Worm (Caenorhabditis elegans) whole organism, L4 larva: Measurements from ENCODE around the gene ZC373.5.

Source experiments
- Y75B8A.6 ChIP-seq: fragments of 200-800 bp; sonication (Bioruptor generic); IDR thresholded peaks from 2 replicates; pipeline ENCODE4 v1.3.6; 2022; ENCODE audit warnings: missing genetic modification reagents, missing genetic modification characterization, missing compliant biosample characterization
- ZK546.5 ChIP-seq, 2 experiments: sonication (generic microtip); optimal IDR thresholded peaks; 2 replicates each; lab custom pipeline; 2017; ENCODE audit warnings: missing biosample characterization in 2 of 2, missing genetic modification characterization in 2 of 2
- arid-1 ChIP-seq: fragments of 200-800 bp; sonication (Bioruptor generic); conservative IDR thresholded peaks from 2 replicates; pipeline ENCODE4 v1.3.6; 2022; ENCODE audit warnings: missing genetic modification reagents, missing genetic modification characterization, missing compliant biosample characterization
- daf-16 ChIP-seq, 3 experiments: sonication (generic microtip); optimal IDR thresholded peaks; 2 replicates each; lab custom pipeline; 2016 to 2017; ENCODE audit warnings: missing genetic modification characterization in 3 of 3, missing genetic modification reagents in 3 of 3, mild to moderate bottlenecking in 2 of 3, missing compliant biosample characterization in 2 of 3, missing biosample characterization in 1 of 3, moderate library complexity in 1 of 3
- daf-19 ChIP-seq: fragments of 200-800 bp; sonication (Bioruptor generic); conservative IDR thresholded peaks from 2 replicates; pipeline ENCODE4 v1.3.6; 2022; ENCODE audit warnings: missing genetic modification characterization, missing compliant biosample characterization
- dmd-6 ChIP-seq: fragments of 200-800 bp; sonication (Bioruptor generic); IDR thresholded peaks from 2 replicates; pipeline ENCODE4 v1.3.6; 2022; ENCODE audit warnings: missing genetic modification reagents, missing genetic modification characterization, missing compliant biosample characterization
- dmd-9 ChIP-seq: fragments of 200-800 bp; sonication (Bioruptor generic); IDR thresholded peaks from 2 replicates; pipeline ENCODE4 v1.3.6; 2022; ENCODE audit warnings: missing genetic modification reagents, missing genetic modification characterization, missing compliant biosample characterization
- dve-1 ChIP-seq: sonication (generic microtip); optimal IDR thresholded peaks from 2 replicates; lab custom pipeline; 2017; ENCODE audit warnings: antibody characterized with exemption, mild to moderate bottlenecking, missing genetic modification characterization, missing compliant biosample characterization; ENCODE audit not compliant: insufficient read depth
- fkh-10 ChIP-seq: fragments of 150-350 bp; optimal IDR thresholded peaks from 2 replicates; lab custom pipeline; 2014; ENCODE audit warnings: missing biosample characterization, missing genetic modification reagents, missing genetic modification characterization
- hif-1 ChIP-seq, 2 experiments: sonication (generic microtip); optimal IDR thresholded peaks; 2 replicates each; lab custom pipeline; 2016 to 2017; ENCODE audit warnings: missing compliant biosample characterization in 2 of 2, missing genetic modification characterization in 2 of 2, missing genetic modification reagents in 2 of 2, missing genotype in 2 of 2, mild to moderate bottlenecking in 1 of 2
- hlh-11 ChIP-seq: fragments of 200-800 bp; sonication (Bioruptor generic); optimal IDR thresholded peaks from 2 replicates; lab custom pipeline; 2018; ENCODE audit warnings: mild to moderate bottlenecking, missing genetic modification characterization, missing compliant biosample characterization
- hlh-30 ChIP-seq: sonication (generic microtip); optimal IDR thresholded peaks from 2 replicates; lab custom pipeline; 2017; ENCODE audit warnings: antibody characterized with exemption, mild to moderate bottlenecking, missing genetic modification characterization, missing compliant biosample characterization; ENCODE audit not compliant: insufficient read depth
- lin-15B ChIP-seq: fragments of 150-350 bp; sonication (generic microtip); optimal IDR thresholded peaks from 3 replicates; lab custom pipeline; 2014; ENCODE audit warnings: missing biosample characterization, missing genetic modification characterization
- lin-38 ChIP-seq: fragments of 200-800 bp; sonication (Bioruptor generic); IDR thresholded peaks from 2 replicates; pipeline ENCODE4 v1.3.6; 2022; ENCODE audit warnings: missing genetic modification reagents, missing genetic modification characterization, missing compliant biosample characterization
- lir-3 ChIP-seq: sonication (generic microtip); optimal IDR thresholded peaks from 2 replicates; lab custom pipeline; 2016; ENCODE audit warnings: mild to moderate bottlenecking, missing genetic modification characterization, missing compliant biosample characterization
- lsy-2 ChIP-seq, 2 experiments: fragments of 150-350 bp in 1 of 2; sonication (generic microtip) in 1 of 2; optimal IDR thresholded peaks; 2 replicates each; lab custom pipeline; 2014 to 2017; ENCODE audit warnings: missing biosample characterization in 2 of 2, missing genetic modification characterization in 2 of 2
- mdl-1 ChIP-seq, 2 experiments: fragments of 150-350 bp in 1 of 2; sonication (generic microtip) in 1 of 2; optimal IDR thresholded peaks; 2 replicates each; lab custom pipeline; 2014 to 2017; ENCODE audit warnings: missing biosample characterization in 2 of 2, missing genetic modification characterization in 2 of 2
- mdt-29 ChIP-seq: fragments of 200-800 bp; sonication (Bioruptor generic); IDR thresholded peaks from 2 replicates; pipeline ENCODE4 v1.3.6; 2022; ENCODE audit warnings: missing genetic modification reagents, missing genetic modification characterization, missing compliant biosample characterization
- mep-1 ChIP-seq: fragments of 150-350 bp; sonication (generic microtip); optimal IDR thresholded peaks from 3 replicates; lab custom pipeline; 2014; ENCODE audit warnings: missing biosample characterization, missing genetic modification characterization
- mes-2 ChIP-seq: sonication (generic microtip); optimal IDR thresholded peaks from 2 replicates; lab custom pipeline; 2016; ENCODE audit warnings: missing genotype, mild to moderate bottlenecking, missing genetic modification characterization, missing compliant biosample characterization; ENCODE audit not compliant: poor library complexity, severe bottlenecking
- mxl-2 ChIP-seq: fragments of 200-800 bp; sonication (Bioruptor generic); conservative IDR thresholded peaks from 2 replicates; pipeline ENCODE4 v1.3.6; 2022; ENCODE audit warnings: missing genetic modification reagents, missing genetic modification characterization, missing compliant biosample characterization
- mxl-3 ChIP-seq: fragments of 200-800 bp; sonication (Bioruptor generic); optimal IDR thresholded peaks from 2 replicates; lab custom pipeline; 2018; ENCODE audit warnings: mild to moderate bottlenecking, missing genetic modification characterization, missing compliant biosample characterization
- nhr-102 ChIP-seq: sonication (generic microtip); optimal IDR thresholded peaks from 2 replicates; lab custom pipeline; 2016; ENCODE audit warnings: mild to moderate bottlenecking, missing genetic modification characterization, moderate library complexity, missing compliant biosample characterization
- nhr-11 ChIP-seq: fragments of 150-350 bp; optimal IDR thresholded peaks from 2 replicates; lab custom pipeline; 2014; ENCODE audit warnings: missing biosample characterization, missing genetic modification characterization
- nhr-237 ChIP-seq: sonication (generic microtip); optimal IDR thresholded peaks from 2 replicates; lab custom pipeline; 2017; ENCODE audit warnings: missing biosample characterization, missing genetic modification characterization
- nhr-25 ChIP-seq: sonication (generic microtip); optimal IDR thresholded peaks from 2 replicates; lab custom pipeline; 2017; ENCODE audit warnings: missing genetic modification characterization, mild to moderate bottlenecking, missing compliant biosample characterization, antibody characterized with exemption, moderate library complexity, borderline replicate concordance; ENCODE audit not compliant: insufficient read depth
- nhr-28 ChIP-seq: fragments of 150-350 bp; optimal IDR thresholded peaks from 2 replicates; lab custom pipeline; 2014; ENCODE audit warnings: missing biosample characterization, missing genetic modification characterization
- nhr-48 ChIP-seq: sonication (generic microtip); optimal IDR thresholded peaks from 2 replicates; lab custom pipeline; 2016; ENCODE audit warnings: mild to moderate bottlenecking, missing genetic modification characterization, missing compliant biosample characterization
- nhr-6 ChIP-seq: fragments of 150-350 bp; optimal IDR thresholded peaks from 2 replicates; lab custom pipeline; 2014; ENCODE audit warnings: missing biosample characterization, missing genetic modification characterization
- php-3 ChIP-seq: fragments of 200-800 bp; sonication (Bioruptor generic); IDR thresholded peaks from 2 replicates; pipeline ENCODE4 v1.3.6; 2022; ENCODE audit warnings: missing genetic modification reagents, missing genetic modification characterization, missing compliant biosample characterization
- pqm-1 ChIP-seq: sonication (generic microtip); optimal IDR thresholded peaks from 2 replicates; lab custom pipeline; 2017; ENCODE audit warnings: missing biosample characterization, missing genetic modification characterization
- rbr-2 ChIP-seq: sonication (generic microtip); optimal IDR thresholded peaks from 2 replicates; lab custom pipeline; 2016; ENCODE audit warnings: missing genotype, missing genetic modification characterization, missing compliant biosample characterization
- sdz-12 ChIP-seq: fragments of 200-800 bp; sonication (Bioruptor generic); optimal IDR thresholded peaks from 2 replicates; lab custom pipeline; 2018; ENCODE audit warnings: mild to moderate bottlenecking, missing genetic modification characterization, missing compliant biosample characterization
- snpc-1.2 ChIP-seq: fragments of 200-800 bp; sonication (Bioruptor generic); IDR thresholded peaks from 2 replicates; pipeline ENCODE4 v1.3.6; 2022; ENCODE audit warnings: missing genetic modification reagents, missing genetic modification characterization, missing compliant biosample characterization
- unc-62 ChIP-seq, 3 experiments: fragments of 150-350 bp in 1 of 3; sonication (generic microtip); optimal IDR thresholded peaks in 2 of 3; peaks in 1 of 3; 1 replicate in 1 of 3; 2 replicates in 2 of 3; lab custom pipeline; 2014 to 2017; ENCODE audit warnings: missing biosample characterization in 3 of 3, missing genetic modification characterization in 3 of 3, missing genetic modification reagents in 3 of 3, missing genotype in 1 of 3
- zip-11 ChIP-seq: fragments of 200-800 bp; sonication (Bioruptor generic); IDR thresholded peaks from 2 replicates; pipeline ENCODE4 v1.3.6; 2022; ENCODE audit warnings: missing genetic modification characterization, missing compliant biosample characterization
- zip-2 ChIP-seq: fragments of 150-350 bp; optimal IDR thresholded peaks from 2 replicates; lab custom pipeline; 2014; ENCODE audit warnings: missing biosample characterization, missing genetic modification characterization
- ztf-7 ChIP-seq: fragments of 150-350 bp; optimal IDR thresholded peaks from 2 replicates; lab custom pipeline; 2014; ENCODE audit warnings: missing biosample characterization, missing genetic modification characterization

The ZC373.5 gene

DNA sequence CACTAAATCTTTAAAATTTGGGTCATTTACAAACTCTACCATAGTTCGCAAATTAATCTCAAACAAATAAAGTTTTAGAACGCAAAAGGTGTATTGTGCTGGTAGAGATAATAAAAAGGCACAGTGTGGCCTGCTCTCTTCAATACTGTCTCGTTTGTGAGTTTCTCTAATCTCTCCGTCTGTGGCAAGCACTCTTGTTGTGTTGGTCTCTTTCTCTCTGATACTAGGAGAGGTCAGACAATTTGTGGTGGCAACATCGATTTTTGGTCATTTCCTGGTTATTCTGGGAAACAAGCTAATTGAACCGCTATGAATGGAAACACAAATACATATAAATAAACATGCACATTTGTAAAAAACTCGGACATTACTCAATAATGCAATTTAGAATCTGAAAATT, at the start of gene ZC373.5:
Gene ZC373.5 (minus strand): TSS at position 159 of the 400 bp plus-strand sequence.
- TF ChIP-seq snpc-1.2 (no peak), nhr-6 (tag; lab: Kevin White, UChicago) (peak; percentile 29), lin-15B (no peak), unc-62 (GFP tag; optimal IDR thresholded peaks at IDR 0.05 in 1 of 2; lab: Kevin White, UChicago) (no peak), unc-62 (tag; optimal IDR thresholded peaks at IDR 0.05; lab: Kevin White, UChicago) (no peak), zip-11 (GFP tag; lab: Robert Waterston, UW) (no peak), mes-2 (tag; lab: Kevin White, UChicago) (peak; percentile 41), zip-2 (tag; lab: Kevin White, UChicago) (no peak), nhr-48 (tag; lab: Kevin White, UChicago) (no peak), mxl-2 (GFP tag; lab: Robert Waterston, UW) (no peak), lsy-2 (tag; optimal IDR thresholded peaks at IDR 0.05; lab: Kevin White, UChicago) (peak in 1 of 2 experiments; percentile 32), lir-3 (tag; lab: Kevin White, UChicago) (no peak), ZK546.5 (tag; optimal IDR thresholded peaks at IDR 0.05; lab: Kevin White, UChicago) (no peak), mxl-3 (no peak), mdt-29 (GFP tag; lab: Robert Waterston, UW) (no peak), hlh-30 (tag; lab: Kevin White, UChicago) (peak; percentile 46), lin-38 (GFP tag; lab: Robert Waterston, UW) (no peak), nhr-11 (no peak), mdl-1 (tag; optimal IDR thresholded peaks at IDR 0.05; lab: Kevin White, UChicago) (peak in 1 of 2 experiments; percentile 11), hlh-11 (peak; percentile 60), nhr-28 (tag; lab: Kevin White, UChicago) (peak; percentile 77), Y75B8A.6 (GFP tag; lab: Robert Waterston, UW) (no peak), daf-19 (GFP tag; lab: Robert Waterston, UW) (no peak), sdz-12 (GFP tag; lab: Kevin White, UChicago) (no peak), hif-1 (tag; optimal IDR thresholded peaks at IDR 0.05; lab: Kevin White, UChicago) (no peak), ztf-7 (tag; lab: Kevin White, UChicago) (no peak), dve-1 (tag; lab: Kevin White, UChicago) (peak; percentile 79), php-3 (GFP tag; lab: Robert Waterston, UW) (no peak), nhr-25 (tag; lab: Kevin White, UChicago) (no peak), dmd-6 (GFP tag; lab: Robert Waterston, UW) (peak; percentile 58), daf-16 (GFP tag; optimal IDR thresholded peaks at IDR 0.05; lab: Kevin White, UChicago) (no peak), daf-16 (tag; optimal IDR thresholded peaks at IDR 0.05; lab: Kevin White, UChicago) (peak; percentile 87), nhr-237 (tag; lab: Kevin White, UChicago) (no peak), dmd-9 (GFP tag; lab: Robert Waterston, UW) (no peak), arid-1 (GFP tag; lab: Robert Waterston, UW) (no peak), nhr-102 (tag; lab: Kevin White, UChicago) (peak; percentile 1), fkh-10 (GFP tag; lab: Kevin White, UChicago) (no peak), mep-1 (tag; lab: Kevin White, UChicago) (peak; percentile 9), pqm-1 (peak; percentile 50)

DNA sequence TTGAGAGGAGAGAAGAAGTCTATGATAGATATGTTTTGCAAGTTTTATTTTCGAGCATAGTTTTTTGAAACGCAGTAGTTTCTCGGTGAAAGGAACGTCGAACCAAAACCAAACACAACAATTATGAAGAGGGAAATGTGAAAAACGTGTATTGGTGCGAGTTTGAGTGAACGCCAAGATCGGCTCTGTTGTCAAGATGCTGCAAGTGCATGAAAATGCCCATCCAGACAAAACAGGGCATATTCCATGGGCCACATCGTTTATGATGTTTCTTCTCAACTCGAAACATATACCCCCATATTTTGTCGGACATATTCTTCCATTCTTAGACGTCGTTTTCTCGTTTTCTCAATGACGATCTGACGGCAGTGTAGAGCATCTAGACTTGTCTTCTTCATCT, 48.8 kb upstream of the ZC373.5 start:
- TF ChIP-seq unc-62 (GFP tag; optimal IDR thresholded peaks at IDR 0.05 in 1 of 2; lab: Kevin White, UChicago) (peak in 1 of 2 experiments; percentile 91), unc-62 (tag; optimal IDR thresholded peaks at IDR 0.05; lab: Kevin White, UChicago) (no peak), rbr-2 (tag; lab: Kevin White, UChicago) (no peak)
